Worm (Caenorhabditis elegans) whole organism, mixed stage, embryonic: ENCODE measurements around the gene Y49F6A.11.

Source experiments
- M03D4.4 ChIP-seq: sonication (generic microtip); optimal IDR thresholded peaks from 2 replicates; lab custom pipeline; 2017; ENCODE audit warnings: mild to moderate bottlenecking, missing genetic modification characterization, missing compliant biosample characterization
- bed-3 ChIP-seq: fragments of 200-800 bp; sonication (Bioruptor generic); optimal IDR thresholded peaks from 3 replicates; lab custom pipeline; 2018; ENCODE audit warnings: mild to moderate bottlenecking, missing genetic modification characterization, moderate library complexity, missing compliant biosample characterization
- blmp-1 ChIP-seq: fragments of 150-350 bp; optimal IDR thresholded peaks from 2 replicates; lab custom pipeline; 2014; ENCODE audit warnings: missing biosample characterization, missing genetic modification characterization
- ceh-39 ChIP-seq: fragments of 150-350 bp; optimal IDR thresholded peaks from 2 replicates; lab custom pipeline; 2014; ENCODE audit warnings: missing biosample characterization, missing genetic modification characterization
- ceh-43 ChIP-seq: fragments of 200-800 bp; sonication (Bioruptor generic); optimal IDR thresholded peaks from 2 replicates; lab custom pipeline; 2018; ENCODE audit warnings: mild to moderate bottlenecking, missing genetic modification characterization, moderate library complexity, missing compliant biosample characterization
- ceh-83 ChIP-seq: fragments of 200-800 bp; sonication (Bioruptor generic); optimal IDR thresholded peaks from 2 replicates; lab custom pipeline; 2018; ENCODE audit warnings: mild to moderate bottlenecking, missing genetic modification characterization, missing compliant biosample characterization
- ces-1 ChIP-seq: fragments of 150-350 bp; optimal IDR thresholded peaks from 2 replicates; lab custom pipeline; 2014; ENCODE audit warnings: missing biosample characterization, missing genetic modification reagents, missing genetic modification characterization
- cnd-1 ChIP-seq: fragments of 200-800 bp; sonication (Bioruptor generic); optimal IDR thresholded peaks from 2 replicates; lab custom pipeline; 2018; ENCODE audit warnings: mild to moderate bottlenecking, missing genetic modification characterization, missing compliant biosample characterization
- drap-1 ChIP-seq: fragments of 200-800 bp; sonication (Bioruptor generic); optimal IDR thresholded peaks from 3 replicates; lab custom pipeline; 2018; ENCODE audit warnings: mild to moderate bottlenecking, missing genetic modification characterization, missing compliant biosample characterization
- elt-1 ChIP-seq: sonication (generic microtip); optimal IDR thresholded peaks from 2 replicates; lab custom pipeline; 2017; ENCODE audit warnings: missing genetic modification characterization, mild to moderate bottlenecking, missing compliant biosample characterization, antibody characterized with exemption, moderate library complexity, borderline replicate concordance; ENCODE audit not compliant: insufficient read depth
- elt-3 ChIP-seq: fragments of 150-350 bp; optimal IDR thresholded peaks from 2 replicates; lab custom pipeline; 2014; ENCODE audit warnings: missing biosample characterization, missing genetic modification characterization
- flh-1 ChIP-seq: fragments of 200-800 bp; sonication (Bioruptor generic); optimal IDR thresholded peaks from 2 replicates; lab custom pipeline; 2018; ENCODE audit warnings: mild to moderate bottlenecking, missing genetic modification characterization, moderate library complexity, missing compliant biosample characterization
- ham-2 ChIP-seq: fragments of 200-800 bp; sonication (Bioruptor generic); optimal IDR thresholded peaks from 2 replicates; lab custom pipeline; 2018; ENCODE audit warnings: mild to moderate bottlenecking, missing genetic modification characterization, missing compliant biosample characterization
- hlh-1 ChIP-seq: fragments of 150-350 bp; optimal IDR thresholded peaks from 2 replicates; lab custom pipeline; 2014; ENCODE audit warnings: missing biosample characterization, missing genetic modification reagents, missing genetic modification characterization
- lin-13 ChIP-seq: fragments of 150-350 bp; optimal IDR thresholded peaks from 2 replicates; lab custom pipeline; 2014; ENCODE audit warnings: missing biosample characterization, missing genetic modification characterization
- lin-32 ChIP-seq: fragments of 200-800 bp; sonication (Bioruptor generic); optimal IDR thresholded peaks from 2 replicates; lab custom pipeline; 2018; ENCODE audit warnings: mild to moderate bottlenecking, missing genetic modification characterization, missing compliant biosample characterization
- lsy-2 ChIP-seq: fragments of 150-350 bp; optimal IDR thresholded peaks from 2 replicates; lab custom pipeline; 2014; ENCODE audit warnings: missing biosample characterization, missing genetic modification characterization
- mab-5 ChIP-seq: fragments of 150-350 bp; optimal IDR thresholded peaks from 2 replicates; lab custom pipeline; 2014; ENCODE audit warnings: missing biosample characterization, missing genetic modification characterization
- mep-1 ChIP-seq: fragments of 150-350 bp; optimal IDR thresholded peaks from 2 replicates; lab custom pipeline; 2017; ENCODE audit warnings: missing biosample characterization, missing genetic modification reagents, missing genetic modification characterization, inconsistent platforms
- mls-2 ChIP-seq: sonication (generic microtip); optimal IDR thresholded peaks from 2 replicates; lab custom pipeline; 2016; ENCODE audit warnings: mild to moderate bottlenecking, missing genetic modification characterization, moderate library complexity, missing compliant biosample characterization
- nhr-12 ChIP-seq: fragments of 150-350 bp; optimal IDR thresholded peaks from 2 replicates; lab custom pipeline; 2014; ENCODE audit warnings: missing biosample characterization, missing genetic modification characterization
- nhr-2 ChIP-seq: fragments of 150-350 bp; optimal IDR thresholded peaks from 2 replicates; lab custom pipeline; 2014; ENCODE audit warnings: missing biosample characterization, missing genetic modification characterization
- nhr-237 ChIP-seq: fragments of 150-350 bp; optimal IDR thresholded peaks from 2 replicates; lab custom pipeline; 2014; ENCODE audit warnings: missing biosample characterization, missing genetic modification characterization
- nhr-28 ChIP-seq: fragments of 150-350 bp; optimal IDR thresholded peaks from 2 replicates; lab custom pipeline; 2014; ENCODE audit warnings: missing biosample characterization, missing genetic modification characterization
- sem-2 ChIP-seq: fragments of 200-800 bp; sonication (Bioruptor generic); optimal IDR thresholded peaks from 2 replicates; lab custom pipeline; 2018; ENCODE audit warnings: mild to moderate bottlenecking, missing genetic modification characterization, missing compliant biosample characterization
- snpc-4 ChIP-seq: fragments of 150-350 bp; optimal IDR thresholded peaks from 2 replicates; lab custom pipeline; 2014; ENCODE audit warnings: missing biosample characterization, missing genetic modification characterization
- tbx-8 ChIP-seq: fragments of 200-800 bp; sonication (Bioruptor generic); optimal IDR thresholded peaks from 2 replicates; lab custom pipeline; 2018; ENCODE audit warnings: mild to moderate bottlenecking, missing genetic modification characterization, moderate library complexity, missing compliant biosample characterization
- unc-120 ChIP-seq: sonication (generic microtip); optimal IDR thresholded peaks from 2 replicates; lab custom pipeline; 2017; ENCODE audit warnings: missing genetic modification characterization, missing compliant biosample characterization; ENCODE audit not compliant: poor library complexity, severe bottlenecking
- unc-39 ChIP-seq: fragments of 150-350 bp; optimal IDR thresholded peaks from 2 replicates; lab custom pipeline; 2014; ENCODE audit warnings: missing biosample characterization, missing genetic modification characterization
- unc-62 ChIP-seq: fragments of 150-350 bp; optimal IDR thresholded peaks from 2 replicates; lab custom pipeline; 2014; ENCODE audit warnings: missing biosample characterization, missing genetic modification reagents, missing genetic modification characterization
- zip-8 ChIP-seq: fragments of 150-350 bp; optimal IDR thresholded peaks from 2 replicates; lab custom pipeline; 2014; ENCODE audit warnings: missing biosample characterization, missing genetic modification characterization
- ztf-11 ChIP-seq: fragments of 150-350 bp; optimal IDR thresholded peaks from 2 replicates; lab custom pipeline; 2014; ENCODE audit warnings: missing biosample characterization, missing genetic modification characterization

The Y49F6A.11 gene

ce11 chrII:3581752-3582151 lies 16.9 kb downstream of the Y49F6A.11 start, which contains the start of gene srh-59:
Gene srh-59, plus strand, starts transcription at chrII:3582052.
- TF ChIP-seq unc-120, result no peak
- TF ChIP-seq lin-32, result no peak
- no peak for TF ChIP-seq bed-3 (GFP tag; lab: Kevin White, UChicago)
- no peak for TF ChIP-seq zip-8 (tag; lab: Kevin White, UChicago)
- TF ChIP-seq ztf-11, result no peak
- TF ChIP-seq hlh-1 (tag; lab: Kevin White, UChicago), result no peak
- TF ChIP-seq mep-1 (tag; lab: Kevin White, UChicago), result no peak
- no peak for TF ChIP-seq ceh-43 (GFP tag; lab: Kevin White, UChicago)
- TF ChIP-seq drap-1, result no peak
- no peak for TF ChIP-seq nhr-12

- no peak for TF ChIP-seq elt-3 (tag; lab: Kevin White, UChicago)
- TF ChIP-seq snpc-4, result no peak
- no peak for TF ChIP-seq elt-1 (tag; lab: Kevin White, UChicago)
- TF ChIP-seq blmp-1 (tag; lab: Kevin White, UChicago), result no peak
- TF ChIP-seq hlh-1 (tag; lab: Kevin White, UChicago), result no peak
- TF ChIP-seq ztf-11, result no peak
- no peak for TF ChIP-seq ceh-43 (GFP tag; lab: Kevin White, UChicago)
- TF ChIP-seq nhr-237 (tag; lab: Kevin White, UChicago), result no peak
- TF ChIP-seq ceh-83, result no peak
- TF ChIP-seq ceh-39 (tag; lab: Kevin White, UChicago), result no peak
- no peak for TF ChIP-seq unc-62 (GFP tag; lab: Kevin White, UChicago)
- no peak for TF ChIP-seq tbx-8 (GFP tag; lab: Kevin White, UChicago)
- TF ChIP-seq mab-5 (tag; lab: Kevin White, UChicago), result no peak
- TF ChIP-seq nhr-28, result no peak
- TF ChIP-seq mep-1 (tag; lab: Kevin White, UChicago), result no peak
- TF ChIP-seq ham-2 (GFP tag; lab: Kevin White, UChicago), result no peak
- no peak for TF ChIP-seq mls-2
- no peak for TF ChIP-seq nhr-2
- TF ChIP-seq zip-8 (tag; lab: Kevin White, UChicago), result no peak
These were observed 18.9 kb downstream of the Y49F6A.11 start, which contains the start of gene clec-134 for ce11 chrII:3579767-3580166. Gene clec-134, plus strand, starts transcription at chrII:3580067.

DNA sequence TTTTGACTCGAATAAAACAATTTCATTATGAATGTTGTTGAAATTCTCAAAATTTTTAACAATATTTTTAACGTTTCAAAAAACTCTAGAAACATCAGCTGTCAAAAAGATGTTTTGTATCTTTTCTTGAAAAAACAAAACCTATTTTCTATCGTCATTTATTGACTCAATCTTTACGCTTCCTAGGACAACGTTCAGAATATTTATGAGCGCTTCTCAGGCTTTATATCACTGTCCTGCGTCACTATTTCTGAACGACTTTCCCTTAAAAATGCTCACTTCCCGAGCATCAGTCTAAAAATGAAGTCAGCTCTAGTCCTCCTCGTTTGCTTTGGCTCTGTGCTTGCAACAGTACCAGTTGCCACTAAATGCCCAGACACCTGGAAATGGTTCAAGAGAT lies 20.5 kb downstream of the Y49F6A.11 start, which contains the start of gene clec-133:
TSS of gene clec-133 (plus strand) at position 301 of the 400 bp plus-strand sequence.
- no peak for TF ChIP-seq lin-32
- TF ChIP-seq ham-2 (GFP tag; lab: Kevin White, UChicago), result no peak
- no peak for TF ChIP-seq ceh-39 (tag; lab: Kevin White, UChicago)
- no peak for TF ChIP-seq elt-1 (tag; lab: Kevin White, UChicago)
- no peak for TF ChIP-seq unc-39 (tag; lab: Kevin White, UChicago)
- TF ChIP-seq nhr-28, result no peak
- TF ChIP-seq hlh-1 (tag; lab: Kevin White, UChicago), result no peak
- no peak for TF ChIP-seq elt-3 (tag; lab: Kevin White, UChicago)
- no peak for TF ChIP-seq nhr-237 (tag; lab: Kevin White, UChicago)
- TF ChIP-seq ces-1 (GFP tag; lab: Kevin White, UChicago), result no peak
- no peak for TF ChIP-seq mep-1 (tag; lab: Kevin White, UChicago)
- TF ChIP-seq lin-13 (tag; lab: Kevin White, UChicago), result no peak
- TF ChIP-seq lsy-2 (tag; lab: Kevin White, UChicago), result no peak
- no peak for TF ChIP-seq M03D4.4 (tag; lab: Kevin White, UChicago)
- TF ChIP-seq nhr-12, result no peak
- no peak for TF ChIP-seq ztf-11
- TF ChIP-seq unc-120, result no peak
- TF ChIP-seq bed-3 (GFP tag; lab: Kevin White, UChicago), result no peak

ce11 chrII:3576742-3577141 lies 21.9 kb downstream of the Y49F6A.11 start, which contains the start of gene clec-132:
Gene clec-132, plus strand, starts transcription at chrII:3577042.
- TF ChIP-seq bed-3 (GFP tag; lab: Kevin White, UChicago) (no peak), ces-1 (GFP tag; lab: Kevin White, UChicago) (no peak), blmp-1 (tag; lab: Kevin White, UChicago) (no peak), M03D4.4 (tag; lab: Kevin White, UChicago) (no peak), ztf-11 (no peak), flh-1 (no peak), elt-1 (tag; lab: Kevin White, UChicago) (no peak), ceh-43 (GFP tag; lab: Kevin White, UChicago) (no peak), cnd-1 (no peak), lin-13 (tag; lab: Kevin White, UChicago) (no peak), elt-3 (tag; lab: Kevin White, UChicago) (no peak), nhr-28 (no peak), sem-2 (GFP tag; lab: Kevin White, UChicago) (no peak), ceh-83 (no peak), ham-2 (GFP tag; lab: Kevin White, UChicago) (no peak)
